Worm (Caenorhabditis elegans) whole organism, L1 larva: ENCODE data around the gene ist-1.

Experiments
- aha-1 ChIP-seq: fragments of 150-350 bp; optimal IDR thresholded peaks from 2 replicates; lab custom pipeline; 2014; ENCODE audit warnings: missing biosample characterization, missing genetic modification characterization
- blmp-1 ChIP-seq: fragments of 150-350 bp; optimal IDR thresholded peaks from 2 replicates; lab custom pipeline; 2014; ENCODE audit warnings: missing biosample characterization, missing genetic modification characterization
- ceh-63 ChIP-seq: fragments of 200-800 bp; sonication (Bioruptor generic); optimal IDR thresholded peaks from 2 replicates; lab custom pipeline; 2018; ENCODE audit warnings: mild to moderate bottlenecking, missing genetic modification characterization, missing compliant biosample characterization
- ceh-82 ChIP-seq, 3 experiments: fragments of 150-350 bp in 1 of 3; sonication (generic microtip) in 2 of 3; optimal IDR thresholded peaks; 2 replicates each; lab custom pipeline; 2014 to 2017; ENCODE audit warnings: missing biosample characterization in 3 of 3, missing genetic modification characterization in 3 of 3
- dsc-1 ChIP-seq: sonication (generic microtip); optimal IDR thresholded peaks from 2 replicates; lab custom pipeline; 2016; ENCODE audit warnings: mild to moderate bottlenecking, missing genetic modification characterization, missing compliant biosample characterization
- efl-1 ChIP-seq, 4 experiments: fragments of 150-350 bp; optimal IDR thresholded peaks in 3 of 4; peaks in 1 of 4; 1 replicate in 1 of 4; 2 replicates in 3 of 4; lab custom pipeline; 2014; ENCODE audit warnings: missing biosample characterization in 2 of 4, missing genetic modification characterization in 2 of 4, missing genetic modification reagents in 2 of 4
- egl-13 ChIP-seq: sonication (generic microtip); optimal IDR thresholded peaks from 2 replicates; lab custom pipeline; 2016; ENCODE audit warnings: missing genotype, missing genetic modification reagents, missing genetic modification characterization, missing compliant biosample characterization
- elt-2 ChIP-seq: sonication (generic microtip); optimal IDR thresholded peaks from 2 replicates; lab custom pipeline; 2016; ENCODE audit warnings: missing genetic modification characterization, mild to moderate bottlenecking, inconsistent platforms, missing compliant biosample characterization, missing genetic modification reagents
- elt-3 ChIP-seq, 6 experiments: fragments of 150-350 bp in 1 of 6; sonication (generic microtip); optimal IDR thresholded peaks; 2 replicates each; lab custom pipeline; 2017 to 2018; ENCODE audit warnings: missing biosample characterization in 6 of 6, missing genetic modification characterization in 6 of 6, inconsistent platforms in 1 of 6
- fkh-4 ChIP-seq: sonication (generic microtip); optimal IDR thresholded peaks from 2 replicates; lab custom pipeline; 2016; ENCODE audit warnings: missing compliant biosample characterization, missing genetic modification characterization, borderline replicate concordance
- fkh-8 ChIP-seq: sonication (generic microtip); optimal IDR thresholded peaks from 2 replicates; lab custom pipeline; 2016; ENCODE audit warnings: mild to moderate bottlenecking, missing genetic modification characterization, missing compliant biosample characterization
- grh-1 ChIP-seq: fragments of 200-800 bp; sonication (Bioruptor generic); IDR thresholded peaks from 2 replicates; pipeline ENCODE4 v1.3.6; 2022; ENCODE audit warnings: missing genetic modification reagents, missing genetic modification characterization, missing compliant biosample characterization
- hlh-17 ChIP-seq: fragments of 200-800 bp; sonication (Bioruptor generic); optimal IDR thresholded peaks from 2 replicates; lab custom pipeline; 2018; ENCODE audit warnings: missing genetic modification characterization, mild to moderate bottlenecking, missing compliant biosample characterization, moderate library complexity, borderline replicate concordance
- hpl-2 ChIP-seq: fragments of 150-350 bp; optimal IDR thresholded peaks from 2 replicates; lab custom pipeline; 2014; ENCODE audit warnings: missing biosample characterization, missing genetic modification reagents, missing genetic modification characterization
- irx-1 ChIP-seq: sonication (generic microtip); optimal IDR thresholded peaks from 2 replicates; lab custom pipeline; 2016; ENCODE audit warnings: missing genetic modification characterization, missing compliant biosample characterization
- lin-14 ChIP-seq: fragments of 200-800 bp; sonication (Bioruptor generic); optimal IDR thresholded peaks from 2 replicates; lab custom pipeline; 2018; ENCODE audit warnings: mild to moderate bottlenecking, missing genetic modification characterization, moderate library complexity, missing compliant biosample characterization
- lin-35 ChIP-seq, 2 experiments: fragments of 150-350 bp; optimal IDR thresholded peaks; 2 replicates each; lab custom pipeline; 2014; ENCODE audit warnings: missing biosample characterization in 2 of 2, missing genetic modification characterization in 2 of 2, missing genetic modification reagents in 2 of 2
- lir-3 ChIP-seq: sonication (generic microtip); optimal IDR thresholded peaks from 2 replicates; lab custom pipeline; 2016; ENCODE audit warnings: mild to moderate bottlenecking, missing genetic modification characterization, moderate library complexity, missing compliant biosample characterization; ENCODE audit not compliant: poor library complexity
- lsy-2 ChIP-seq, 2 experiments: fragments of 150-350 bp; optimal IDR thresholded peaks; 2 replicates each; lab custom pipeline; 2014; ENCODE audit warnings: missing biosample characterization in 2 of 2, missing genetic modification characterization in 2 of 2
- mdl-1 ChIP-seq, 2 experiments: fragments of 150-350 bp; optimal IDR thresholded peaks; 2 replicates each; lab custom pipeline; 2014 to 2017; ENCODE audit warnings: missing biosample characterization in 2 of 2, missing genetic modification characterization in 2 of 2, inconsistent platforms in 1 of 2
- mep-1 ChIP-seq: fragments of 150-350 bp; optimal IDR thresholded peaks from 2 replicates; lab custom pipeline; 2014; ENCODE audit warnings: missing biosample characterization, missing genetic modification characterization
- nhr-12 ChIP-seq: sonication (generic microtip); optimal IDR thresholded peaks from 2 replicates; lab custom pipeline; 2017; ENCODE audit warnings: missing biosample characterization, missing genetic modification characterization
- nhr-47 ChIP-seq: sonication (generic microtip); optimal IDR thresholded peaks from 2 replicates; lab custom pipeline; 2016; ENCODE audit warnings: mild to moderate bottlenecking, missing genetic modification characterization, moderate library complexity, missing compliant biosample characterization
- nhr-71 ChIP-seq: sonication (generic microtip); optimal IDR thresholded peaks from 2 replicates; lab custom pipeline; 2016; ENCODE audit warnings: mild to moderate bottlenecking, missing genetic modification characterization, moderate library complexity, missing compliant biosample characterization
- nhr-90 ChIP-seq: sonication (generic microtip); optimal IDR thresholded peaks from 2 replicates; lab custom pipeline; 2016; ENCODE audit warnings: mild to moderate bottlenecking, missing genetic modification characterization, missing compliant biosample characterization; ENCODE audit not compliant: poor library complexity
- pax-3 ChIP-seq: fragments of 200-800 bp; sonication (Bioruptor generic); optimal IDR thresholded peaks from 2 replicates; lab custom pipeline; 2018; ENCODE audit warnings: mild to moderate bottlenecking, missing genetic modification characterization, moderate library complexity, missing compliant biosample characterization
- rnt-1 ChIP-seq: sonication (generic microtip); optimal IDR thresholded peaks from 2 replicates; lab custom pipeline; 2016; ENCODE audit warnings: mild to moderate bottlenecking, missing genetic modification characterization, moderate library complexity, missing compliant biosample characterization
- skn-1 ChIP-seq: fragments of 150-350 bp; optimal IDR thresholded peaks from 2 replicates; lab custom pipeline; 2014; ENCODE audit warnings: missing biosample characterization, missing genetic modification characterization
- snu-23 ChIP-seq: sonication (generic microtip); optimal IDR thresholded peaks from 2 replicates; lab custom pipeline; 2016; ENCODE audit warnings: missing genetic modification characterization, missing compliant biosample characterization
- sox-4 ChIP-seq: sonication (generic microtip); optimal IDR thresholded peaks from 2 replicates; lab custom pipeline; 2016; ENCODE audit warnings: missing genetic modification characterization, missing compliant biosample characterization
- sptf-1 ChIP-seq: fragments of 150-350 bp; optimal IDR thresholded peaks from 2 replicates; lab custom pipeline; 2014; ENCODE audit warnings: missing biosample characterization, missing genetic modification characterization
- swsn-7 ChIP-seq: sonication (generic microtip); optimal IDR thresholded peaks from 2 replicates; lab custom pipeline; 2016; ENCODE audit warnings: missing genetic modification characterization, missing compliant biosample characterization
- unc-130 ChIP-seq: fragments of 150-350 bp; optimal IDR thresholded peaks from 2 replicates; lab custom pipeline; 2017; ENCODE audit warnings: missing biosample characterization, missing genetic modification characterization, inconsistent platforms
- unc-86 ChIP-seq: sonication (generic microtip); optimal IDR thresholded peaks from 2 replicates; lab custom pipeline; 2016; ENCODE audit warnings: missing genetic modification characterization, missing compliant biosample characterization
- vab-15 ChIP-seq: sonication (generic microtip); optimal IDR thresholded peaks from 2 replicates; lab custom pipeline; 2017; ENCODE audit warnings: missing genotype, mild to moderate bottlenecking, missing genetic modification characterization, missing compliant biosample characterization
- ztf-4 ChIP-seq: fragments of 150-350 bp; optimal IDR thresholded peaks from 2 replicates; lab custom pipeline; 2014; ENCODE audit warnings: missing biosample characterization, missing genetic modification characterization

Gene ist-1

ce11 chrX:7125178-7125577 lies 1.3 kb upstream of the ist-1 start:
- TF ChIP-seq unc-130 (tag; lab: Kevin White, UChicago): no peak
- peak; percentile 61 for TF ChIP-seq elt-2
- TF ChIP-seq, all 84 proteins: peak for 1

ce11 chrX:7128615-7129014 lies 2.2 kb downstream of the ist-1 start:
- TF ChIP-seq snu-23 (GFP tag; lab: Kevin White, UChicago) (no peak), pax-3 (tag; lab: Kevin White, UChicago) (peak; percentile 69), sox-4 (tag; lab: Kevin White, UChicago) (peak; percentile 44), fkh-4 (no peak), nhr-47 (tag; lab: Kevin White, UChicago) (peak; percentile 40), dsc-1 (peak; percentile 96), fkh-8 (tag; lab: Kevin White, UChicago) (peak; percentile 57), egl-13 (tag; lab: Kevin White, UChicago) (peak; percentile 46), aha-1 (tag; lab: Kevin White, UChicago) (no peak), efl-1 (optimal IDR thresholded peaks at IDR 0.05; lab: Kevin White, UChicago) (no peak), efl-1 (GFP tag; optimal IDR thresholded peaks at IDR 0.05 in 1 of 2; lab: Kevin White, UChicago) (peak in 1 of 2 experiments; percentile 51)
- TF ChIP-seq, all 84 proteins: peak for 7

DNA sequence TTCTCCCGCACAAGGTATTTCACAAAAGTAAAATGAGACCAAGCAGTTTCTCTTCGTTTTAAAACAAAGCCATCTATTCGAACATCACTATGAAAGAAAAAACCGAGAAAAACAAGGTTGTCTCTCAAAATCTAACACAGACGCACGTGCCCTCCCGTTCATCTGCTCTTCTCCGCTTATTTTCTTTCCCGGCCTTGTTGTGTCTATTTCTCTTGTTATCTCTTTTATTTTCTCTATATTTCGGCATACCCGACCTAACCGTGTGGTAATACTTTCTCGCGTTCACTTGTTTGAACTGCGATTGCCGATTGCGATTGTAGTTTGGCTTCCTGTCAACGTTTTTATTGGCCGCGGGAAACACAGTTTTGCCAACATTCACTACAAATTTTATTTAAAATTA lies 3.0 kb downstream of the ist-1 start:
- TF ChIP-seq ceh-82 (tag; optimal IDR thresholded peaks at IDR 0.05; lab: Kevin White, UChicago) (no peak), lsy-2 (tag; optimal IDR thresholded peaks at IDR 0.05; lab: Kevin White, UChicago) (peak in 1 of 2 experiments; percentile 5), nhr-47 (tag; lab: Kevin White, UChicago) (no peak), sptf-1 (tag; lab: Kevin White, UChicago) (no peak), nhr-12 (tag; lab: Kevin White, UChicago) (no peak), skn-1 (peak; percentile 14), hlh-17 (GFP tag; lab: Kevin White, UChicago) (no peak), nhr-71 (tag; lab: Kevin White, UChicago) (peak; percentile 11), unc-86 (no peak), elt-3 (tag; optimal IDR thresholded peaks at IDR 0.05; lab: Kevin White, UChicago) (peak in 1 of 6 experiments; percentile 11), ceh-63 (GFP tag; lab: Kevin White, UChicago) (no peak), mdl-1 (tag; optimal IDR thresholded peaks at IDR 0.05; lab: Kevin White, UChicago) (peak in 1 of 2 experiments; percentile 77), grh-1 (GFP tag; lab: Robert Waterston, UW) (no peak), lin-35 (GFP tag; optimal IDR thresholded peaks at IDR 0.05; lab: Kevin White, UChicago) (peak in 1 of 2 experiments; percentile 24), hpl-2 (GFP tag; lab: Kevin White, UChicago) (no peak), irx-1 (tag; lab: Kevin White, UChicago) (no peak), lir-3 (tag; lab: Kevin White, UChicago) (no peak), efl-1 (optimal IDR thresholded peaks at IDR 0.05; lab: Kevin White, UChicago) (no peak), efl-1 (GFP tag; optimal IDR thresholded peaks at IDR 0.05 in 1 of 2; lab: Kevin White, UChicago) (peak in 1 of 2 experiments; percentile 49), nhr-90 (no peak), ztf-4 (no peak), swsn-7 (tag; lab: Kevin White, UChicago) (no peak), rnt-1 (no peak), snu-23 (GFP tag; lab: Kevin White, UChicago) (peak; percentile 11), lin-14 (GFP tag; lab: Kevin White, UChicago) (peak; percentile 85), vab-15 (tag; lab: Kevin White, UChicago) (no peak), mep-1 (tag; lab: Kevin White, UChicago) (peak; percentile 17), blmp-1 (tag; lab: Kevin White, UChicago) (peak; percentile 86)
- TF ChIP-seq, all 84 proteins: peak for 11
